Fruit fly (Drosophila melanogaster) whole organism: Measurements from ENCODE around the gene Obp99a.

Experiments used
- CG8478 ChIP-seq: fragments of >200 bp; optimal IDR thresholded peaks from 2 replicates; lab custom pipeline; 2018; ENCODE audit warnings: inconsistent platforms
- EcR ChIP-seq, 2 experiments: fragments of >200 bp; optimal IDR thresholded peaks; 2 replicates each; lab custom pipeline; 2017; ENCODE audit warnings: missing biosample characterization in 2 of 2, missing genetic modification characterization in 2 of 2, missing genetic modification reagents in 2 of 2
- pan ChIP-seq: fragments of >200 bp; optimal IDR thresholded peaks from 2 replicates; lab custom pipeline; 2017
- psq ChIP-seq: fragments of >200 bp; optimal IDR thresholded peaks from 2 replicates; lab custom pipeline; 2017
- usp ChIP-seq: fragments of >200 bp; optimal IDR thresholded peaks from 2 replicates; lab custom pipeline; 2017; ENCODE audit warnings: missing biosample characterization, missing genetic modification characterization, mixed read lengths

DNA sequence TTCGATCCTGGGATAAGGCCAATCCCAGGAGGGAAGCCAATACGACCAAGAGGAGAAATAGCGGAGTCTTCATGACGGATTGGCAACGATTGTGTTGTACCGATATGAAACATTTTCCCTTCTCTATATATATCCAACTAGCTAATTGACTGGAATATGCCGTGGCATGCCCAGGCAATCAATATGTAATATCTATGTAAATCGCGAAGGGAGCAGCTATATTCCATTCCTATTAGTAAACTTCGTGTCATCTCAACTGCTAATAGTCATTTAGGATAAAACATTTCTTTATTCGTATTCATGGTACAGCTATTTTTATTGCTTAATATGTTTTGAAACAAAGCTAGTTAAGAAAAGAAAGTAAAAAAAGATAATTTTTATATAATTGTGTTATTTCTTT, 43.8 kb downstream of the Obp99a start, which contains the start of gene Dup99B:
- TF ChIP-seq usp (GFP tag; lab: Kevin White, UChicago) (no peak), CG8478 (no peak), psq (lab: Kevin White, UChicago) (no peak), EcR (GFP tag; optimal IDR thresholded peaks at IDR 0.05; lab: Kevin White, UChicago) (no peak), pan (no peak)
